Worm (Caenorhabditis elegans) whole organism, young adult: ENCODE measurements around the gene C17A2.7.

Experiments used
- B0336.3 ChIP-seq: fragments of 200-800 bp; sonication (Bioruptor generic); IDR thresholded peaks from 2 replicates; pipeline ENCODE4 v1.3.6; 2022; ENCODE audit warnings: missing genetic modification characterization, missing compliant biosample characterization
- D2030.7 ChIP-seq: fragments of 200-800 bp; sonication (Bioruptor generic); IDR thresholded peaks from 2 replicates; pipeline ENCODE4 v1.3.6; 2022; ENCODE audit warnings: missing genetic modification reagents, missing genetic modification characterization, missing compliant biosample characterization
- K12H6.12 ChIP-seq: fragments of 200-800 bp; sonication (Bioruptor generic); optimal IDR thresholded peaks from 2 replicates; lab custom pipeline; 2018; ENCODE audit warnings: mild to moderate bottlenecking, missing genetic modification characterization, missing compliant biosample characterization
- lin-26 ChIP-seq: fragments of 200-800 bp; sonication (Bioruptor generic); IDR thresholded peaks from 2 replicates; pipeline ENCODE4 v1.3.6; 2022; ENCODE audit warnings: missing genetic modification reagents, missing genetic modification characterization, missing compliant biosample characterization
- madf-8 ChIP-seq: fragments of 200-800 bp; sonication (Bioruptor generic); conservative IDR thresholded peaks from 2 replicates; pipeline ENCODE4 v1.3.6; 2022; ENCODE audit warnings: missing genetic modification reagents, missing genetic modification characterization, missing compliant biosample characterization
- rcor-1 ChIP-seq: fragments of 200-800 bp; sonication (Bioruptor generic); IDR thresholded peaks from 2 replicates; pipeline ENCODE4 v1.3.6; 2022; ENCODE audit warnings: missing genetic modification reagents, missing genetic modification characterization, missing compliant biosample characterization

DNA sequence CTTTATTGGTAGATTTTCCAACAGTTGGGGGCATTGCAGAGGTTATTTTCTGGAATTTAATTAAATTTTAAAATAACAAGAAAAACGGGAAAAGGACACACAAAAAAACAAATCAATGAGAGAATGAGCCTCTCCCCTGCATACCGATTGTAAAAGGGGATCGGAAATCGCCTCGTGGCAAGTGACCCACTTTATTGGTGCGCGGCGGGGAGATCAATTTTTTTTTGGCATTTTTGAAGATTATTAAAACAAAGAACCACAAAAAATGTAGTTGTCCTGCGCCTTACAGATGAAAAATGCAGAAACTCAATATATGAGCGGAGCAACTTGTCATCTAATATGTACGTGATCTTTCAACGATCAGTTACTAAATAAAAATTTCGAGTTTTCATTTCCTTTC lies 22.0 kb downstream of the C17A2.7 start, which contains the start of gene F54D10.7:
- TF ChIP-seq K12H6.12 (no peak), madf-8 (GFP tag; lab: Robert Waterston, UW) (no peak), lin-26 (no peak), rcor-1 (GFP tag; lab: Robert Waterston, UW) (no peak), B0336.3 (no peak), D2030.7 (GFP tag; lab: Robert Waterston, UW) (no peak)
